Worm (Caenorhabditis elegans) whole organism, young adult: Measurements from ENCODE around the gene srw-2.
A peak's percentile ranks its signal among the peaks of the same experiment; 100 is the strongest.

ENCODE experiments used
- C17E4.6 ChIP-seq: fragments of 200-800 bp; sonication (Bioruptor generic); IDR thresholded peaks from 2 replicates; pipeline ENCODE4 v1.3.6; 2022; ENCODE audit warnings: missing genetic modification reagents, missing genetic modification characterization, missing compliant biosample characterization
- D2030.7 ChIP-seq: fragments of 200-800 bp; sonication (Bioruptor generic); IDR thresholded peaks from 2 replicates; pipeline ENCODE4 v1.3.6; 2022; ENCODE audit warnings: missing genetic modification reagents, missing genetic modification characterization, missing compliant biosample characterization
- F33H1.4 ChIP-seq: fragments of 200-800 bp; sonication (Bioruptor generic); IDR thresholded peaks from 2 replicates; pipeline ENCODE4 v1.3.6; 2022; ENCODE audit warnings: missing genetic modification reagents, missing genetic modification characterization, missing compliant biosample characterization
- K11D2.4 ChIP-seq: fragments of 200-800 bp; sonication (Bioruptor generic); IDR thresholded peaks from 2 replicates; pipeline ENCODE4 v1.3.6; 2022; ENCODE audit warnings: missing genetic modification reagents, missing genetic modification characterization, missing compliant biosample characterization
- K12H6.12 ChIP-seq: fragments of 200-800 bp; sonication (Bioruptor generic); optimal IDR thresholded peaks from 2 replicates; lab custom pipeline; 2018; ENCODE audit warnings: mild to moderate bottlenecking, missing genetic modification characterization, missing compliant biosample characterization
- Y56A3A.18 ChIP-seq: fragments of 200-800 bp; sonication (Bioruptor generic); IDR thresholded peaks from 2 replicates; pipeline ENCODE4 v1.3.6; 2022; ENCODE audit warnings: missing genetic modification reagents, missing genetic modification characterization, missing compliant biosample characterization
- Y95B8A.8 ChIP-seq: fragments of 200-800 bp; sonication (Bioruptor generic); IDR thresholded peaks from 2 replicates; pipeline ENCODE4 v1.3.6; 2022; ENCODE audit warnings: missing genetic modification reagents, missing genetic modification characterization, missing compliant biosample characterization
- akir-1 ChIP-seq: fragments of 200-800 bp; sonication (Bioruptor generic); optimal IDR thresholded peaks from 2 replicates; lab custom pipeline; 2018; ENCODE audit warnings: mild to moderate bottlenecking, missing genetic modification characterization, moderate library complexity, missing compliant biosample characterization
- aptf-2 ChIP-seq: fragments of 200-800 bp; sonication (Bioruptor generic); conservative IDR thresholded peaks from 2 replicates; pipeline ENCODE4 v1.3.6; 2022; ENCODE audit warnings: missing genetic modification reagents, missing genetic modification characterization, missing compliant biosample characterization
- attf-3 ChIP-seq: fragments of 200-800 bp; sonication (Bioruptor generic); conservative IDR thresholded peaks from 2 replicates; pipeline ENCODE4 v1.3.6; 2022; ENCODE audit warnings: missing genetic modification reagents, missing genetic modification characterization, missing compliant biosample characterization
- attf-6 ChIP-seq: fragments of 200-800 bp; sonication (Bioruptor generic); IDR thresholded peaks from 2 replicates; pipeline ENCODE4 v1.3.6; 2022; ENCODE audit warnings: missing genetic modification reagents, missing genetic modification characterization, missing compliant biosample characterization
- ccch-3 ChIP-seq: fragments of 200-800 bp; sonication (Bioruptor generic); optimal IDR thresholded peaks from 2 replicates; lab custom pipeline; 2018; ENCODE audit warnings: mild to moderate bottlenecking, missing genetic modification characterization, missing compliant biosample characterization
- cebp-1 ChIP-seq, 2 experiments: fragments of 200-800 bp in 1 of 2; sonication (Bioruptor generic) in 1 of 2; sonication (generic microtip) in 1 of 2; IDR thresholded peaks in 1 of 2; optimal IDR thresholded peaks in 1 of 2; 2 replicates each; pipeline versions ENCODE4 v1.3.6 to Lab custom; 2017 to 2022; ENCODE audit warnings: missing compliant biosample characterization in 2 of 2, missing genetic modification characterization in 2 of 2, mild to moderate bottlenecking in 1 of 2, missing genetic modification reagents in 1 of 2, moderate library complexity in 1 of 2
- cebp-2 ChIP-seq: fragments of 200-800 bp; sonication (Bioruptor generic); IDR thresholded peaks from 2 replicates; pipeline ENCODE4 v1.3.6; 2022; ENCODE audit warnings: missing genetic modification characterization, missing compliant biosample characterization
- ceh-100 ChIP-seq: fragments of 200-800 bp; sonication (Bioruptor generic); IDR thresholded peaks from 2 replicates; pipeline ENCODE4 v1.3.6; 2022; ENCODE audit warnings: missing genetic modification reagents, missing genetic modification characterization, missing compliant biosample characterization
- ceh-27 ChIP-seq: fragments of 200-800 bp; sonication (Bioruptor generic); optimal IDR thresholded peaks from 2 replicates; lab custom pipeline; 2018; ENCODE audit warnings: mild to moderate bottlenecking, missing genetic modification characterization, moderate library complexity, missing compliant biosample characterization
- ceh-58 ChIP-seq: fragments of 200-800 bp; sonication (Bioruptor generic); IDR thresholded peaks from 2 replicates; pipeline ENCODE4 v1.3.6; 2022; ENCODE audit warnings: missing genetic modification characterization, missing compliant biosample characterization
- ceh-79 ChIP-seq: sonication (generic microtip); optimal IDR thresholded peaks from 2 replicates; lab custom pipeline; 2017; ENCODE audit warnings: mild to moderate bottlenecking, missing genetic modification characterization, missing compliant biosample characterization
- die-1 ChIP-seq: sonication (generic microtip); optimal IDR thresholded peaks from 2 replicates; lab custom pipeline; 2016; ENCODE audit warnings: missing genotype, mild to moderate bottlenecking, missing genetic modification characterization, missing compliant biosample characterization
- egl-18 ChIP-seq: fragments of 200-800 bp; sonication (Bioruptor generic); IDR thresholded peaks from 2 replicates; pipeline ENCODE4 v1.3.6; 2022; ENCODE audit warnings: missing genetic modification reagents, missing genetic modification characterization, missing compliant biosample characterization
- fkh-3 ChIP-seq: sonication (generic microtip); optimal IDR thresholded peaks from 2 replicates; lab custom pipeline; 2016; ENCODE audit warnings: mild to moderate bottlenecking, missing genetic modification characterization, missing compliant biosample characterization
- hlh-12 ChIP-seq: sonication (generic microtip); optimal IDR thresholded peaks from 2 replicates; lab custom pipeline; 2016; ENCODE audit warnings: missing genetic modification characterization, missing compliant biosample characterization
- hmg-20 ChIP-seq: fragments of 200-800 bp; sonication (Bioruptor generic); IDR thresholded peaks from 2 replicates; pipeline ENCODE4 v1.3.6; 2022; ENCODE audit warnings: missing genetic modification reagents, missing genetic modification characterization, missing compliant biosample characterization
- hrde-1 ChIP-seq: sonication (generic microtip); optimal IDR thresholded peaks from 2 replicates; lab custom pipeline; 2016; ENCODE audit warnings: missing genetic modification characterization, mild to moderate bottlenecking, missing compliant biosample characterization, moderate library complexity, missing genotype, missing genetic modification reagents, borderline replicate concordance
- lag-1 ChIP-seq: fragments of 200-800 bp; sonication (Bioruptor generic); IDR thresholded peaks from 2 replicates; pipeline ENCODE4 v1.3.6; 2022; ENCODE audit warnings: missing genetic modification reagents, missing genetic modification characterization, missing compliant biosample characterization
- let-526 ChIP-seq: fragments of 200-800 bp; sonication (Bioruptor generic); IDR thresholded peaks from 2 replicates; pipeline ENCODE4 v1.3.6; 2022; ENCODE audit warnings: missing genetic modification reagents, missing genetic modification characterization, missing compliant biosample characterization
- lin-26 ChIP-seq: fragments of 200-800 bp; sonication (Bioruptor generic); IDR thresholded peaks from 2 replicates; pipeline ENCODE4 v1.3.6; 2022; ENCODE audit warnings: missing genetic modification reagents, missing genetic modification characterization, missing compliant biosample characterization
- lin-40 ChIP-seq: sonication (generic microtip); optimal IDR thresholded peaks from 2 replicates; lab custom pipeline; 2016; ENCODE audit warnings: missing genetic modification characterization, mild to moderate bottlenecking, missing compliant biosample characterization, missing genotype, missing genetic modification reagents
- lin-54 ChIP-seq: fragments of 200-800 bp; sonication (Bioruptor generic); optimal IDR thresholded peaks from 2 replicates; lab custom pipeline; 2018; ENCODE audit warnings: mild to moderate bottlenecking, missing genetic modification characterization, missing compliant biosample characterization
- lsl-1 ChIP-seq: fragments of 200-800 bp; sonication (Bioruptor generic); optimal IDR thresholded peaks from 2 replicates; lab custom pipeline; 2018; ENCODE audit warnings: mild to moderate bottlenecking, missing genetic modification characterization, moderate library complexity, missing compliant biosample characterization
- madf-8 ChIP-seq: fragments of 200-800 bp; sonication (Bioruptor generic); conservative IDR thresholded peaks from 2 replicates; pipeline ENCODE4 v1.3.6; 2022; ENCODE audit warnings: missing genetic modification reagents, missing genetic modification characterization, missing compliant biosample characterization
- mcd-1 ChIP-seq: fragments of 200-800 bp; sonication (Bioruptor generic); IDR thresholded peaks from 2 replicates; pipeline ENCODE4 v1.3.6; 2022; ENCODE audit warnings: missing genetic modification reagents, missing genetic modification characterization, missing compliant biosample characterization
- nhr-120 ChIP-seq: fragments of 200-800 bp; sonication (Bioruptor generic); IDR thresholded peaks from 2 replicates; pipeline ENCODE4 v1.3.6; 2022; ENCODE audit warnings: missing genetic modification characterization, missing compliant biosample characterization
- nhr-80 ChIP-seq: sonication (generic microtip); optimal IDR thresholded peaks from 2 replicates; lab custom pipeline; 2016; ENCODE audit warnings: missing genetic modification characterization, missing compliant biosample characterization
- rpc-1 ChIP-seq, 2 experiments: fragments of 150-350 bp in 1 of 2; sonication (generic microtip) in 1 of 2; optimal IDR thresholded peaks; 2 replicates each; lab custom pipeline; 2014 to 2018; ENCODE audit warnings: missing biosample characterization in 1 of 2, missing genetic modification characterization in 1 of 2, missing genetic modification reagents in 1 of 2, missing genotype in 1 of 2
- sea-2 ChIP-seq: fragments of 200-800 bp; sonication (Bioruptor generic); IDR thresholded peaks from 2 replicates; pipeline ENCODE4 v1.3.6; 2022; ENCODE audit warnings: missing genetic modification characterization, missing compliant biosample characterization
- tbp1 ChIP-seq: fragments of 200-800 bp; sonication (Bioruptor generic); optimal IDR thresholded peaks from 2 replicates; lab custom pipeline; 2018; ENCODE audit warnings: mild to moderate bottlenecking, missing genetic modification characterization, missing compliant biosample characterization
- unc-130 ChIP-seq: sonication (generic microtip); optimal IDR thresholded peaks from 2 replicates; lab custom pipeline; 2016; ENCODE audit warnings: missing genetic modification reagents, missing genetic modification characterization, missing compliant biosample characterization
- unc-62 ChIP-seq: fragments of 150-350 bp; optimal IDR thresholded peaks from 2 replicates; lab custom pipeline; 2014; ENCODE audit warnings: missing biosample characterization, missing genetic modification reagents, missing genetic modification characterization
- zfh-2 ChIP-seq: fragments of 200-800 bp; sonication (Bioruptor generic); conservative IDR thresholded peaks from 2 replicates; pipeline ENCODE4 v1.3.6; 2022; ENCODE audit warnings: missing genetic modification reagents, missing genetic modification characterization, missing compliant biosample characterization
- ztf-22 ChIP-seq: fragments of 200-800 bp; sonication (Bioruptor generic); optimal IDR thresholded peaks from 2 replicates; lab custom pipeline; 2018; ENCODE audit warnings: mild to moderate bottlenecking, missing genetic modification characterization, moderate library complexity, missing compliant biosample characterization

The srw-2 gene

DNA sequence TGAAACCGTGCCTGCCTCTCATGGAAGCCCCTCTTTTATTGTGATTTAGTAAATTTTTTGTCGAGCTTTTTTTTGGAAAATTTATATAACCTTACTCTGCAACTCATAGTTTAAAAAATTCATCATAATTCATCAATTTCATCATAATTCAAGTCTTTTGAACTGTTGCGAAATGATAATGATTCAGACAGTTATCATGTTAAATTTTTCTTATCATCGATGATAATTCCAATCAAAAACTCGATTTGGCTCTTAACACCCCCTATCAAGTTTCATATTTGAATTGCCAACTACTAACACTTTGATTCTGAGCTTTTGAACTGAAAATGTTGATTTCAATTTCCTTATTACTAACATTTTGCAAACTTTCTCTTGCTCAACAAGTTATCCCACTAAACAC is 20.5 kb upstream of the srw-2 start, which contains the start of gene F54E2.1:
Gene F54E2.1, plus strand, starts transcription at position 235 of the 400 bp plus-strand sequence.
- TF ChIP-seq cebp-1 (GFP tag; IDR thresholded peaks at IDR 0.05; lab: Robert Waterston, UW): peak; percentile 87
- TF ChIP-seq cebp-1 (tag; optimal IDR thresholded peaks at IDR 0.05; lab: Kevin White, UChicago): no peak
- TF ChIP-seq nhr-80 (tag; lab: Kevin White, UChicago): peak; percentile 82
- no peak for TF ChIP-seq lin-26 (GFP tag; lab: Robert Waterston, UW)

DNA sequence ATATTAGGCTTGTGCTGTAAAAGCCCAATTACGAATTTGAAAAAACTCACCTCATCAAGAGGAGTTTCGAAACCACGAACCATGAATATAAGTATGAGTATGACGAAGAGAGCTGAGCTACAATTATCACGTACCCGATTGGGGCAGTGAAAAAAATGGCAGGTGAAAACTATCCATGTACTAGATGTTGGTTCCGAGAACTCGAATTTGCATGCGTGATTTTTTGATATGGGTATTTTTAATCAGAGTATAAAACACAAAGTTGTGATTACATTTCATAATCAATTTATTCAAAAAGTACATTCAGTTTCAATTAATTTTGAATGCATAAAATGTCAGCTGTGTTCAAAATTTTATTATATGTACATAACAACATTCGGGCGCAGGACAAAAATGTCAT is 16.8 kb upstream of the srw-2 start, which contains the start of gene F54E2.9:
Gene F54E2.9, minus strand, starts transcription at position 132 of the 400 bp plus-strand sequence.
- TF ChIP-seq hlh-12 (tag; lab: Kevin White, UChicago): no peak
- no peak for TF ChIP-seq cebp-2 (GFP tag; lab: Robert Waterston, UW)
- TF ChIP-seq F33H1.4 (GFP tag; lab: Robert Waterston, UW): no peak
- TF ChIP-seq hmg-20 (GFP tag; lab: Robert Waterston, UW): no peak
- TF ChIP-seq ceh-79: no peak
- TF ChIP-seq K12H6.12 (tag; lab: Kevin White, UChicago): no peak
- TF ChIP-seq Y56A3A.18 (GFP tag; lab: Robert Waterston, UW): no peak

DNA sequence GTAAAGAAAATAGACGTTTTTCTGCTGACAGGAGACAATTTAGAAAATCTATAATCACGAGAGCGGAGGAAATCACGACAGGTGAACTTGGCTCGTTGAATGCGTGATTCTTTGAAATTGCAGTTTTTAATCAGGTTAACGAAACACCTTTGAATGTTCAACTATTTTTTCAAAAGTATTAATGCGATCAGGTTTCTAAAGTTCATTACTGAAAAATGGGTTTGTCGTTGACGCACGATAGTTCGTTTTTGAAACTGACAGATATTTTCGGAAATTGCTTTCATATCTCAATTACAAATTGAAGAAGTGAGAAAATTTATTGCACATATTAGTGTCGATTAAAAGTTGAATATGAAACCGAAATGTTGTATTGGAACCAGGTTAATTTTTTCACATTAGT is 14.7 kb upstream of the srw-2 start, which contains the start of gene F54E2.5:
Gene F54E2.5, minus strand, starts transcription at position 101 of the 400 bp plus-strand sequence.
- TF ChIP-seq K12H6.12 (tag; lab: Kevin White, UChicago) (no peak), egl-18 (GFP tag; lab: Robert Waterston, UW) (no peak), C17E4.6 (GFP tag; lab: Robert Waterston, UW) (no peak), Y95B8A.8 (GFP tag; lab: Robert Waterston, UW) (no peak), lin-40 (no peak), D2030.7 (no peak), attf-3 (no peak), K11D2.4 (GFP tag; lab: Robert Waterston, UW) (no peak), lag-1 (no peak), ceh-58 (GFP tag; lab: Robert Waterston, UW) (no peak), ccch-3 (no peak), lsl-1 (GFP tag; lab: Kevin White, UChicago) (no peak), zfh-2 (GFP tag; lab: Robert Waterston, UW) (no peak), madf-8 (GFP tag; lab: Robert Waterston, UW) (no peak), sea-2 (GFP tag; lab: Robert Waterston, UW) (no peak), tbp1 (GFP tag; lab: Kevin White, UChicago) (no peak), die-1 (tag; lab: Kevin White, UChicago) (no peak), akir-1 (no peak)

DNA sequence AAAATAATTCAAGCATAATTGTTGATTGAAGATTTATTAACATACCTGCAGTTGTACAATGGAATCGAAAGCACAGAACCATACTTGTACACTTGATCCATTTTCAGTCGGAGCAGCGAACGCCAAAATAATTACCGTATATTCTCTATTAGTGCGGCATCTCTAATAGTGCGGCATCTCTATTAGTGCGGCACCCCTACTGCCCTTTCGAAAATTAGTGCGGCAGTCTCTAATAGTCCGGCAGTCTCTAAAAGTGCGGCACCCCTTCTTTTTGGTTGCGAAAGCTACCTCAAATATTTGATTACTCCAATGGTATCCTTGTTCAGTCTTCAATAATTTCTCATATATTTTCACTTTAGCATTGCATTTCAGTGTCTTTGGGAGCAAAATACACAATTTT is 12.6 kb upstream of the srw-2 start, which contains the start of gene srt-34:
Gene srt-34, minus strand, starts transcription at position 101 of the 400 bp plus-strand sequence.
- TF ChIP-seq ztf-22: no peak
- TF ChIP-seq mcd-1 (GFP tag; lab: Robert Waterston, UW): no peak
- no peak for TF ChIP-seq fkh-3 (tag; lab: Kevin White, UChicago)
- no peak for TF ChIP-seq rpc-1 (optimal IDR thresholded peaks at IDR 0.05; lab: Kevin White, UChicago)
- no peak for TF ChIP-seq rpc-1 (tag; optimal IDR thresholded peaks at IDR 0.05; lab: Kevin White, UChicago)
- no peak for TF ChIP-seq Y95B8A.8 (GFP tag; lab: Robert Waterston, UW)
- TF ChIP-seq lsl-1 (GFP tag; lab: Kevin White, UChicago): no peak
- TF ChIP-seq nhr-120 (GFP tag; lab: Robert Waterston, UW): no peak
- no peak for TF ChIP-seq attf-6 (GFP tag; lab: Robert Waterston, UW)
- TF ChIP-seq let-526 (GFP tag; lab: Robert Waterston, UW): no peak
- no peak for TF ChIP-seq K11D2.4 (GFP tag; lab: Robert Waterston, UW)
- TF ChIP-seq ceh-100 (GFP tag; lab: Robert Waterston, UW): no peak
- TF ChIP-seq unc-130: no peak
- no peak for TF ChIP-seq lin-54
- no peak for TF ChIP-seq ceh-27 (GFP tag; lab: Kevin White, UChicago)
- TF ChIP-seq aptf-2 (GFP tag; lab: Robert Waterston, UW): no peak
- TF ChIP-seq unc-62 (GFP tag; lab: Kevin White, UChicago): no peak
- no peak for TF ChIP-seq hrde-1 (tag; lab: Kevin White, UChicago)
- no peak for TF ChIP-seq egl-18 (GFP tag; lab: Robert Waterston, UW)
- TF ChIP-seq, all 124 proteins: peak for 0
